Fruit fly (Drosophila melanogaster): ENCODE data around the gene Acp62F.

- TF ChIP-seq Hr39 (GFP tag; optimal IDR thresholded peaks at IDR 0.05) (peak; percentile 62), CG3032 (tag; optimal IDR thresholded peaks at IDR 0.05) (no peak), acj6 (GFP tag; optimal IDR thresholded peaks at IDR 0.05) (peak; percentile 49), CG10669 (GFP tag; optimal IDR thresholded peaks at IDR 0.05) (peak; percentile 9), Met (GFP tag; optimal IDR thresholded peaks at IDR 0.05) (peak; percentile 33), CG11902 (GFP tag; optimal IDR thresholded peaks at IDR 0.05) (no peak)
Observed at dm6 chr3L:2733208-2733607, 6.3 kb upstream of the Acp62F start.
